Worm (Caenorhabditis elegans) whole organism, L2 larva: ENCODE measurements around the gene mes-1.

Source experiments
- F13H6.1 ChIP-seq: sonication (generic microtip); optimal IDR thresholded peaks from 2 replicates; lab custom pipeline; 2016; ENCODE audit warnings: missing genetic modification characterization, missing compliant biosample characterization
- R02D3.7 ChIP-seq: fragments of 150-350 bp; optimal IDR thresholded peaks from 2 replicates; lab custom pipeline; 2014; ENCODE audit warnings: missing biosample characterization, missing genetic modification characterization
- Y55F3AM.14 ChIP-seq: fragments of 200-800 bp; sonication (Bioruptor generic); optimal IDR thresholded peaks from 2 replicates; lab custom pipeline; 2018; ENCODE audit warnings: mild to moderate bottlenecking, missing genetic modification characterization, missing compliant biosample characterization
- alr-1 ChIP-seq: fragments of 150-350 bp; optimal IDR thresholded peaks from 2 replicates; lab custom pipeline; 2014; ENCODE audit warnings: missing biosample characterization, missing genetic modification characterization
- aly-2 ChIP-seq: fragments of 150-350 bp; optimal IDR thresholded peaks from 2 replicates; lab custom pipeline; 2014; ENCODE audit warnings: missing biosample characterization, missing genetic modification characterization
- ama-1 ChIP-seq: fragments of 150-350 bp; optimal IDR thresholded peaks from 2 replicates; lab custom pipeline; 2018; ENCODE audit warnings: inconsistent platforms
- blmp-1 ChIP-seq: sonication (generic microtip); optimal IDR thresholded peaks from 2 replicates; lab custom pipeline; 2017; ENCODE audit warnings: missing genetic modification characterization, mild to moderate bottlenecking, missing compliant biosample characterization, antibody characterized with exemption, moderate library complexity; ENCODE audit not compliant: insufficient read depth
- ceh-16 ChIP-seq: fragments of 150-350 bp; optimal IDR thresholded peaks from 2 replicates; lab custom pipeline; 2014; ENCODE audit warnings: missing biosample characterization, missing genetic modification characterization
- ceh-82 ChIP-seq: fragments of 150-350 bp; optimal IDR thresholded peaks from 2 replicates; lab custom pipeline; 2014; ENCODE audit warnings: missing biosample characterization, missing genetic modification characterization
- crh-2 ChIP-seq: sonication (generic microtip); optimal IDR thresholded peaks from 2 replicates; lab custom pipeline; 2017; ENCODE audit warnings: missing biosample characterization, missing genetic modification characterization
- dmd-4 ChIP-seq: sonication (generic microtip); optimal IDR thresholded peaks from 2 replicates; lab custom pipeline; 2017; ENCODE audit warnings: missing biosample characterization, missing genetic modification characterization
- egl-27 ChIP-seq: sonication (generic microtip); optimal IDR thresholded peaks from 3 replicates; lab custom pipeline; 2017; ENCODE audit warnings: missing biosample characterization, missing genetic modification reagents, missing genetic modification characterization
- elt-1 ChIP-seq: fragments of 150-350 bp; optimal IDR thresholded peaks from 2 replicates; lab custom pipeline; 2014; ENCODE audit warnings: missing biosample characterization, missing genetic modification characterization
- elt-3 ChIP-seq: sonication (generic microtip); optimal IDR thresholded peaks from 2 replicates; lab custom pipeline; 2017; ENCODE audit warnings: missing biosample characterization, missing genetic modification characterization
- fos-1 ChIP-seq: fragments of 150-350 bp; optimal IDR thresholded peaks from 2 replicates; lab custom pipeline; 2014; ENCODE audit warnings: missing biosample characterization, missing genetic modification characterization
- gmeb-1 ChIP-seq: fragments of 150-350 bp; optimal IDR thresholded peaks from 2 replicates; lab custom pipeline; 2014; ENCODE audit warnings: missing biosample characterization, missing genetic modification characterization
- lin-11 ChIP-seq: fragments of 150-350 bp; sonication (generic microtip); optimal IDR thresholded peaks from 2 replicates; lab custom pipeline; 2014; ENCODE audit warnings: missing biosample characterization, missing genetic modification characterization, inconsistent platforms, mixed read lengths
- lin-13 ChIP-seq: fragments of 150-350 bp; optimal IDR thresholded peaks from 2 replicates; lab custom pipeline; 2014; ENCODE audit warnings: missing biosample characterization, missing genetic modification reagents, missing genetic modification characterization
- mab-5 ChIP-seq: fragments of 150-350 bp; optimal IDR thresholded peaks from 2 replicates; lab custom pipeline; 2014; ENCODE audit warnings: missing biosample characterization, missing genetic modification characterization
- nhr-12 ChIP-seq: fragments of 150-350 bp; optimal IDR thresholded peaks from 2 replicates; lab custom pipeline; 2014; ENCODE audit warnings: missing biosample characterization, missing genetic modification characterization
- nhr-129 ChIP-seq: fragments of 150-350 bp; optimal IDR thresholded peaks from 2 replicates; lab custom pipeline; 2014; ENCODE audit warnings: missing biosample characterization, missing genetic modification characterization
- nhr-21 ChIP-seq: fragments of 150-350 bp; optimal IDR thresholded peaks from 2 replicates; lab custom pipeline; 2014; ENCODE audit warnings: missing biosample characterization, missing genetic modification characterization
- nhr-23 ChIP-seq: fragments of 150-350 bp; optimal IDR thresholded peaks from 2 replicates; lab custom pipeline; 2014; ENCODE audit warnings: missing biosample characterization, missing genetic modification reagents, missing genetic modification characterization
- nhr-237 ChIP-seq: fragments of 150-350 bp; optimal IDR thresholded peaks from 2 replicates; lab custom pipeline; 2014; ENCODE audit warnings: missing biosample characterization, missing genetic modification characterization
- nhr-6 ChIP-seq: fragments of 150-350 bp; optimal IDR thresholded peaks from 2 replicates; lab custom pipeline; 2014; ENCODE audit warnings: missing biosample characterization, missing genetic modification characterization
- sem-4 ChIP-seq: fragments of 150-350 bp; optimal IDR thresholded peaks from 2 replicates; lab custom pipeline; 2014; ENCODE audit warnings: missing biosample characterization, missing genetic modification reagents, missing genetic modification characterization
- skn-1 ChIP-seq: sonication (generic microtip); optimal IDR thresholded peaks from 2 replicates; lab custom pipeline; 2017; ENCODE audit warnings: missing biosample characterization, missing genetic modification characterization
- sma-9 ChIP-seq, 2 experiments: fragments of 150-350 bp in 1 of 2; sonication (generic microtip) in 1 of 2; optimal IDR thresholded peaks; 2 replicates each; lab custom pipeline; 2014 to 2016; ENCODE audit warnings: missing genetic modification characterization in 2 of 2, mild to moderate bottlenecking in 1 of 2, missing biosample characterization in 1 of 2, missing compliant biosample characterization in 1 of 2, missing genetic modification reagents in 1 of 2, moderate library complexity in 1 of 2
- snpc-4 ChIP-seq: fragments of 150-350 bp; optimal IDR thresholded peaks from 2 replicates; lab custom pipeline; 2014; ENCODE audit warnings: missing biosample characterization, missing genetic modification characterization
- unc-55 ChIP-seq: fragments of 150-350 bp; sonication (generic microtip); optimal IDR thresholded peaks from 3 replicates; lab custom pipeline; 2014; ENCODE audit warnings: missing biosample characterization, missing genetic modification reagents, missing genetic modification characterization
- unc-62 ChIP-seq: fragments of 150-350 bp; optimal IDR thresholded peaks from 2 replicates; lab custom pipeline; 2014; ENCODE audit warnings: missing biosample characterization, missing genetic modification reagents, missing genetic modification characterization
- zag-1 ChIP-seq: fragments of 150-350 bp; optimal IDR thresholded peaks from 2 replicates; lab custom pipeline; 2014; ENCODE audit warnings: missing biosample characterization, missing genetic modification characterization
- ztf-1 ChIP-seq: fragments of 200-800 bp; sonication (Bioruptor generic); conservative IDR thresholded peaks from 2 replicates; pipeline ENCODE4 v1.3.6; 2022; ENCODE audit warnings: missing genetic modification characterization, missing compliant biosample characterization
- ztf-11 ChIP-seq: sonication (generic microtip); optimal IDR thresholded peaks from 2 replicates; lab custom pipeline; 2017; ENCODE audit warnings: missing biosample characterization, missing genetic modification characterization

Gene mes-1

ce11 chrX:11892328-11892727 is 35.0 kb downstream of the mes-1 start, which contains the start of gene Y62H9A.8:
Gene Y62H9A.8, minus strand, starts transcription at chrX:11892428.
- TF ChIP-seq nhr-129, result no peak
- TF ChIP-seq unc-55 (GFP tag; lab: Kevin White, UChicago), result no peak
- no peak for TF ChIP-seq nhr-21
- TF ChIP-seq fos-1 (tag; lab: Kevin White, UChicago), result no peak

- TF ChIP-seq R02D3.7 (tag; lab: Kevin White, UChicago) (no peak), alr-1 (tag; lab: Kevin White, UChicago) (no peak), nhr-21 (no peak), ztf-11 (tag; lab: Kevin White, UChicago) (no peak), egl-27 (tag; lab: Kevin White, UChicago) (no peak), lin-11 (no peak), nhr-23 (no peak), ztf-1 (GFP tag; lab: Robert Waterston, UW) (no peak), skn-1 (tag; lab: Kevin White, UChicago) (no peak), ama-1 (no peak), ceh-82 (tag; lab: Kevin White, UChicago) (no peak), dmd-4 (tag; lab: Kevin White, UChicago) (no peak), elt-1 (tag; lab: Kevin White, UChicago) (no peak), unc-62 (GFP tag; lab: Kevin White, UChicago) (no peak), mab-5 (tag; lab: Kevin White, UChicago) (no peak), lin-13 (GFP tag; lab: Kevin White, UChicago) (no peak), crh-2 (tag; lab: Kevin White, UChicago) (no peak), gmeb-1 (tag; lab: Kevin White, UChicago) (no peak)
Observed at ce11 chrX:11896708-11897107, 39.4 kb downstream of the mes-1 start.

ce11 chrX:11898040-11898439 is 40.8 kb downstream of the mes-1 start, which contains the start of gene Y62H9A.9:
Gene Y62H9A.9, minus strand, starts transcription at chrX:11898140.
- TF ChIP-seq egl-27 (tag; lab: Kevin White, UChicago) (no peak), sem-4 (tag; lab: Kevin White, UChicago) (no peak), ceh-16 (no peak), ztf-1 (GFP tag; lab: Robert Waterston, UW) (no peak), F13H6.1 (no peak), zag-1 (tag; lab: Kevin White, UChicago) (no peak), ztf-11 (tag; lab: Kevin White, UChicago) (no peak), elt-1 (tag; lab: Kevin White, UChicago) (no peak), lin-13 (GFP tag; lab: Kevin White, UChicago) (no peak), aly-2 (no peak), elt-3 (tag; lab: Kevin White, UChicago) (no peak), nhr-21 (no peak), nhr-12 (tag; lab: Kevin White, UChicago) (no peak), Y55F3AM.14 (no peak)

ce11 chrX:11899031-11899430 is 41.8 kb downstream of the mes-1 start:
- TF ChIP-seq mab-5 (tag; lab: Kevin White, UChicago) (peak; percentile 1), nhr-6 (tag; lab: Kevin White, UChicago) (no peak)

ce11 chrX:11902661-11903060 is 45.4 kb downstream of the mes-1 start, which contains the start of gene Y62H9A.10:
Gene Y62H9A.10, minus strand, starts transcription at chrX:11902761.
- no peak for TF ChIP-seq elt-3 (tag; lab: Kevin White, UChicago)
- TF ChIP-seq ztf-11 (tag; lab: Kevin White, UChicago), result no peak
- no peak for TF ChIP-seq lin-13 (GFP tag; lab: Kevin White, UChicago)
- TF ChIP-seq ztf-1 (GFP tag; lab: Robert Waterston, UW), result no peak
- TF ChIP-seq, all 48 proteins: peak for 0

- TF ChIP-seq crh-2 (tag; lab: Kevin White, UChicago) (no peak), egl-27 (tag; lab: Kevin White, UChicago) (no peak), blmp-1 (tag; lab: Kevin White, UChicago) (no peak), sma-9 (GFP tag; optimal IDR thresholded peaks at IDR 0.05; lab: Kevin White, UChicago) (no peak), sma-9 (tag; optimal IDR thresholded peaks at IDR 0.05; lab: Kevin White, UChicago) (no peak), lin-11 (no peak), zag-1 (tag; lab: Kevin White, UChicago) (no peak), ceh-82 (tag; lab: Kevin White, UChicago) (no peak), mab-5 (tag; lab: Kevin White, UChicago) (no peak), snpc-4 (tag; lab: Kevin White, UChicago) (no peak), nhr-237 (tag; lab: Kevin White, UChicago) (no peak)
- TF ChIP-seq, all 48 proteins: peak for 0
Observed at ce11 chrX:11906626-11907025, 49.3 kb downstream of the mes-1 start.
